Worm (Caenorhabditis elegans) whole organism, L2 larva: ENCODE data around the gene F53B1.8.

Experiments
- R02D3.7 ChIP-seq: fragments of 150-350 bp; optimal IDR thresholded peaks from 2 replicates; lab custom pipeline; 2014; ENCODE audit warnings: missing biosample characterization, missing genetic modification characterization
- dmd-4 ChIP-seq: sonication (generic microtip); optimal IDR thresholded peaks from 2 replicates; lab custom pipeline; 2017; ENCODE audit warnings: missing biosample characterization, missing genetic modification characterization
- unc-62 ChIP-seq: fragments of 150-350 bp; optimal IDR thresholded peaks from 2 replicates; lab custom pipeline; 2014; ENCODE audit warnings: missing biosample characterization, missing genetic modification reagents, missing genetic modification characterization

DNA sequence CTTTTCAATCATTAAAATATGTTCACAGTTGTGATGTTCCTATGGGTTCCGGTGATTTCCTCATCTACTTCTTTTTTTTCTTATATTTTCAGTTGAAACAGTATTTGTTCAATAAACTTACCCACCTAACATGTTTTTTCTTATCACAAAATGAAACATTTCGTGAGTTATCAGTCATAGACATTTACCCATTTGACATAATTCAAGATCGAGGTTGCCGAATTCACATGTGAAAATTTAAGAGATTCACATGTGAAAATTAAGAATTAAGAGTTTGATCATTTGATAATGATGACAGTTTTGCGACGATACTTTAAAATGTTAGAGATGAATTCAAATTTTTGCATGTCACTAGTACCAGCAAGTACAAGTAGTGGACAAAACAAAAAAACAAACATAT is 22.6 kb downstream of the F53B1.8 start:
- TF ChIP-seq unc-62 (GFP tag; lab: Kevin White, UChicago): no peak
- no peak for TF ChIP-seq dmd-4 (tag; lab: Kevin White, UChicago)
- TF ChIP-seq R02D3.7: no peak
